Worm (Caenorhabditis elegans): ENCODE data around the gene C09H10.9.

DNA sequence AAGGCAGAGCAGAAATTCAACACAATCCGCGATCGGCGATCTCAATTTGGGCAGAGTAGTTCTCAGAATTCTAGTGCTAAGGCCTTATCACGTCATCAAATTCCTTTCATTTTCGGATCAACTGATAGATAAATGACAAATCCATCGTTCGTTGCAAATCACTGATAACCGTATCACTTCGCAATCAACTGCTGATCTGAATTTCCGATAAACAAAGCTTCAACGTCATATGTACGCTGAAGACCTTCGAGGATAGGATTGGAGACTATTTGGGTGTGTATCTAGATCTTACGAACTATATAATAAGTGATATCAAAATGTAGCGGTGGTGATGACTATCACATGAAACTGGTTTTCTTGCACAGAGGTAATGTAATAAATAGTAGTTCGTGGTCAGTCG lies 47.0 kb upstream of the C09H10.9 start:
- TF ChIP-seq R02D3.7 (tag; optimal IDR thresholded peaks at IDR 0.05) (no peak), nhr-25 (tag; optimal IDR thresholded peaks at IDR 0.05) (no peak), crh-2 (tag; optimal IDR thresholded peaks at IDR 0.05) (no peak), F13H6.1 (tag; optimal IDR thresholded peaks at IDR 0.05) (no peak), snpc-4 (tag; optimal IDR thresholded peaks at IDR 0.05) (no peak), dmd-4 (tag; optimal IDR thresholded peaks at IDR 0.05) (no peak), ztf-1 (GFP tag; conservative IDR thresholded peaks at IDR 0.05) (no peak), nhr-129 (tag; optimal IDR thresholded peaks at IDR 0.05) (no peak), ztf-11 (tag; optimal IDR thresholded peaks at IDR 0.05) (no peak), peb-1 (tag; optimal IDR thresholded peaks at IDR 0.05) (no peak), zag-1 (tag; optimal IDR thresholded peaks at IDR 0.05) (no peak)
